Fruit fly (Drosophila melanogaster) whole organism, prepupa: Measurements from ENCODE around the gene CG3592.

Experiments used
- Blimp-1 ChIP-seq: fragments of 200-800 bp; sonication (Bioruptor generic); optimal IDR thresholded peaks from 3 replicates; lab custom pipeline; 2017; ENCODE audit warnings: missing biosample characterization, missing genetic modification characterization, mild to moderate bottlenecking, moderate library complexity, missing genetic modification reagents
- CG1621 ChIP-seq: fragments of 200-800 bp; sonication (Bioruptor generic); optimal IDR thresholded peaks from 3 replicates; lab custom pipeline; 2018; ENCODE audit warnings: missing biosample characterization, mild to moderate bottlenecking, missing genetic modification characterization
- CG3032 ChIP-seq: fragments of 200-800 bp; optimal IDR thresholded peaks from 2 replicates; lab custom pipeline; 2019; ENCODE audit warnings: missing biosample characterization, mild to moderate bottlenecking, missing genetic modification characterization, moderate library complexity
- CG8319 ChIP-seq: fragments of 200-800 bp; sonication (Bioruptor generic); optimal IDR thresholded peaks from 3 replicates; lab custom pipeline; 2016; ENCODE audit warnings: missing biosample characterization, missing genetic modification characterization
- Hr38 ChIP-seq: sonication (Bioruptor generic); optimal IDR thresholded peaks from 2 replicates; lab custom pipeline; 2016; ENCODE audit warnings: missing biosample characterization, missing genetic modification characterization
- Hr39 ChIP-seq: fragments of 200-800 bp; sonication (Bioruptor generic); optimal IDR thresholded peaks from 2 replicates; lab custom pipeline; 2016; ENCODE audit warnings: missing biosample characterization, missing genetic modification characterization
- Hr4 ChIP-seq: fragments of 200-800 bp; sonication (Bioruptor generic); optimal IDR thresholded peaks from 3 replicates; lab custom pipeline; 2016; ENCODE audit warnings: missing biosample characterization, missing genetic modification characterization
- Met ChIP-seq: fragments of 200-800 bp; sonication (Bioruptor generic); optimal IDR thresholded peaks from 3 replicates; lab custom pipeline; 2016; ENCODE audit warnings: missing biosample characterization, missing genetic modification characterization
- Sox102F ChIP-seq: fragments of 200-800 bp; sonication (Bioruptor generic); optimal IDR thresholded peaks from 2 replicates; lab custom pipeline; 2016; ENCODE audit warnings: missing biosample characterization, mild to moderate bottlenecking, missing genetic modification characterization
- eg ChIP-seq: fragments of 200-800 bp; sonication (Bioruptor generic); IDR thresholded peaks from 3 replicates; pipeline ENCODE4 v1.3.6; 2022; ENCODE audit warnings: missing biosample characterization, missing genetic modification characterization
- fd85E ChIP-seq: fragments of 200-800 bp; sonication (Bioruptor generic); optimal IDR thresholded peaks from 3 replicates; lab custom pipeline; 2016; ENCODE audit warnings: missing biosample characterization, missing genetic modification characterization
- ss ChIP-seq, 2 experiments: fragments of 200-800 bp; sonication (Bioruptor generic); optimal IDR thresholded peaks; 2 replicates in 1 of 2; 3 replicates in 1 of 2; lab custom pipeline; 2017 to 2018; ENCODE audit warnings: mild to moderate bottlenecking in 2 of 2, missing biosample characterization in 2 of 2, missing genetic modification characterization in 2 of 2, moderate library complexity in 1 of 2

dm6 chrX:2914091-2914490 lies 20.8 kb upstream of the CG3592 start:
- TF ChIP-seq Met (GFP tag; lab: Kevin White, UChicago) (no peak), ss (GFP tag; optimal IDR thresholded peaks at IDR 0.05; lab: Kevin White, UChicago) (no peak), Sox102F (no peak), fd85E (GFP tag; lab: Kevin White, UChicago) (no peak), Hr39 (no peak), CG3032 (tag; lab: Kevin White, UChicago) (peak; percentile 1), CG1621 (no peak), Hr4 (GFP tag; lab: Kevin White, UChicago) (no peak), Blimp-1 (GFP tag; lab: Kevin White, UChicago) (no peak), Hr38 (GFP tag; lab: Kevin White, UChicago) (no peak), eg (GFP tag; lab: Robert Waterston, UW) (no peak), CG8319 (GFP tag; lab: Kevin White, UChicago) (no peak)
